Fruit fly (Drosophila melanogaster) whole organism, embryonic: ENCODE measurements around the gene pico.

Source experiments
- CG10366 ChIP-seq: fragments of 200-800 bp; sonication (Bioruptor generic); IDR thresholded peaks from 2 replicates; pipeline ENCODE4 v1.3.6; 2022; ENCODE audit warnings: missing biosample characterization, missing genetic modification characterization
- CG11456 ChIP-seq: fragments of 200-800 bp; sonication (Bioruptor generic); IDR thresholded peaks from 3 replicates; pipeline ENCODE4 v1.3.6; 2022; ENCODE audit warnings: missing biosample characterization, missing genetic modification characterization
- CG12071 ChIP-seq: fragments of 200-800 bp; sonication (Bioruptor generic); optimal IDR thresholded peaks from 3 replicates; lab custom pipeline; 2018; ENCODE audit warnings: missing biosample characterization, mild to moderate bottlenecking, missing genetic modification characterization
- CG1233 ChIP-seq: fragments of 200-800 bp; sonication (Bioruptor generic); optimal IDR thresholded peaks from 4 replicates; lab custom pipeline; 2018; ENCODE audit warnings: missing biosample characterization, mild to moderate bottlenecking, missing genetic modification characterization
- CG12659 ChIP-seq: fragments of 200-800 bp; sonication (Bioruptor generic); optimal IDR thresholded peaks from 3 replicates; lab custom pipeline; 2017; ENCODE audit warnings: mild to moderate bottlenecking, missing biosample characterization, missing genetic modification reagents, missing genetic modification characterization
- CG15073 ChIP-seq: fragments of 200-800 bp; sonication (Bioruptor generic); optimal IDR thresholded peaks from 2 replicates; lab custom pipeline; 2016; ENCODE audit warnings: missing biosample characterization, missing genetic modification characterization
- CG1647 ChIP-seq: fragments of 200-800 bp; sonication (Bioruptor generic); optimal IDR thresholded peaks from 3 replicates; lab custom pipeline; 2016; ENCODE audit warnings: missing biosample characterization, missing genetic modification characterization
- CG16863 ChIP-seq: fragments of 200-800 bp; sonication (Bioruptor generic); optimal IDR thresholded peaks from 3 replicates; lab custom pipeline; 2016; ENCODE audit warnings: missing biosample characterization, missing genetic modification characterization
- CG17829 ChIP-seq: fragments of 200-800 bp; optimal IDR thresholded peaks from 2 replicates; lab custom pipeline; 2019; ENCODE audit warnings: missing biosample characterization, mild to moderate bottlenecking, missing genetic modification characterization, moderate library complexity
- CG2129 ChIP-seq: fragments of 200-800 bp; sonication (Bioruptor generic); IDR thresholded peaks from 2 replicates; pipeline ENCODE4 v1.3.6; 2022; ENCODE audit warnings: missing biosample characterization, missing genetic modification characterization; ENCODE audit not compliant: partially characterized antibody
- CG2199 ChIP-seq: fragments of 200-800 bp; sonication (Bioruptor generic); IDR thresholded peaks from 3 replicates; pipeline ENCODE4 v1.3.6; 2022; ENCODE audit warnings: missing biosample characterization, missing genetic modification characterization
- CG2889 ChIP-seq: fragments of 200-800 bp; sonication (Bioruptor generic); IDR thresholded peaks from 3 replicates; pipeline ENCODE4 v1.3.6; 2022; ENCODE audit warnings: missing biosample characterization, missing genetic modification characterization
- CG30431 ChIP-seq: fragments of 200-800 bp; sonication (Bioruptor generic); optimal IDR thresholded peaks from 2 replicates; lab custom pipeline; 2017; ENCODE audit warnings: missing biosample characterization, missing genetic modification characterization
- CG34224 ChIP-seq: fragments of 200-800 bp; sonication (Bioruptor generic); IDR thresholded peaks from 3 replicates; pipeline ENCODE4 v1.3.6; 2022; ENCODE audit warnings: missing biosample characterization, missing genetic modification characterization; ENCODE audit not compliant: partially characterized antibody
- CG3838 ChIP-seq: fragments of 200-800 bp; sonication (Bioruptor generic); optimal IDR thresholded peaks from 3 replicates; lab custom pipeline; 2016; ENCODE audit warnings: missing biosample characterization, missing genetic modification characterization
- CG4404 ChIP-seq: fragments of 200-800 bp; sonication (Bioruptor generic); IDR thresholded peaks from 2 replicates; pipeline ENCODE4 v1.3.6; 2022; ENCODE audit warnings: missing biosample characterization, missing genetic modification characterization
- CG4424 ChIP-seq: fragments of 200-800 bp; sonication (Bioruptor generic); optimal IDR thresholded peaks from 3 replicates; lab custom pipeline; 2016; ENCODE audit warnings: missing biosample characterization, missing genetic modification characterization
- CG4730 ChIP-seq: fragments of 200-800 bp; sonication (Bioruptor generic); IDR thresholded peaks from 2 replicates; pipeline ENCODE4 v1.3.6; 2022; ENCODE audit warnings: missing biosample characterization, missing genetic modification characterization
- CG7745 ChIP-seq: fragments of 200-800 bp; sonication (Bioruptor generic); optimal IDR thresholded peaks from 2 replicates; lab custom pipeline; 2018; ENCODE audit warnings: missing biosample characterization, mild to moderate bottlenecking, missing genetic modification characterization, moderate library complexity
- CG9215 ChIP-seq: fragments of 200-800 bp; sonication (Bioruptor generic); IDR thresholded peaks from 2 replicates; pipeline ENCODE4 v1.3.6; 2022; ENCODE audit warnings: missing biosample characterization, missing genetic modification characterization
- CG9437 ChIP-seq: fragments of 200-800 bp; sonication (Bioruptor generic); optimal IDR thresholded peaks from 2 replicates; lab custom pipeline; 2018; ENCODE audit warnings: missing biosample characterization, mild to moderate bottlenecking, missing genetic modification characterization
- CG9876 ChIP-seq: fragments of 200-800 bp; sonication (Bioruptor generic); optimal IDR thresholded peaks from 2 replicates; lab custom pipeline; 2016; ENCODE audit warnings: missing biosample characterization, missing genetic modification characterization
- Chrac-16 ChIP-seq: fragments of 200-800 bp; sonication (Bioruptor generic); optimal IDR thresholded peaks from 3 replicates; lab custom pipeline; 2016; ENCODE audit warnings: missing biosample characterization, missing genetic modification characterization
- H15 ChIP-seq: fragments of 200-800 bp; sonication (Bioruptor generic); IDR thresholded peaks from 3 replicates; pipeline ENCODE4 v1.3.6; 2022; ENCODE audit warnings: missing biosample characterization, missing genetic modification characterization
- Hr78 ChIP-seq, 2 experiments: fragments of 200-800 bp in 1 of 2; fragments of >200 bp in 1 of 2; sonication (Bioruptor generic) in 1 of 2; optimal IDR thresholded peaks; 2 replicates each; lab custom pipeline; 2017 to 2019; ENCODE audit warnings: missing biosample characterization in 2 of 2, missing genetic modification characterization in 2 of 2, mild to moderate bottlenecking in 1 of 2, moderate library complexity in 1 of 2
- NK7.1 ChIP-seq: fragments of 200-800 bp; sonication (Bioruptor generic); optimal IDR thresholded peaks from 3 replicates; lab custom pipeline; 2016; ENCODE audit warnings: missing biosample characterization, missing genetic modification characterization
- Sin3A ChIP-seq: fragments of >200 bp; optimal IDR thresholded peaks from 2 replicates; lab custom pipeline; 2018
- Usf ChIP-seq: fragments of 200-800 bp; sonication (Bioruptor generic); optimal IDR thresholded peaks from 2 replicates; lab custom pipeline; 2017; ENCODE audit warnings: missing genotype, missing biosample characterization, missing genetic modification characterization
- Xrp1 ChIP-seq: fragments of 200-800 bp; sonication (Bioruptor generic); IDR thresholded peaks from 2 replicates; pipeline ENCODE4 v1.3.6; 2022; ENCODE audit warnings: missing biosample characterization, missing genetic modification characterization
- ac ChIP-seq: fragments of 200-800 bp; sonication (Bioruptor generic); optimal IDR thresholded peaks from 3 replicates; lab custom pipeline; 2017; ENCODE audit warnings: missing biosample characterization, mild to moderate bottlenecking, missing genetic modification characterization
- ara ChIP-seq: fragments of 200-800 bp; sonication (Bioruptor generic); IDR thresholded peaks from 2 replicates; pipeline ENCODE4 v1.3.6; 2022; ENCODE audit warnings: missing biosample characterization, missing genetic modification characterization
- dati ChIP-seq: fragments of 200-800 bp; sonication (Bioruptor generic); IDR thresholded peaks from 2 replicates; pipeline ENCODE4 v1.3.6; 2022; ENCODE audit warnings: missing biosample characterization, missing genetic modification characterization
- fd102C ChIP-seq: fragments of 200-800 bp; sonication (Bioruptor generic); optimal IDR thresholded peaks from 2 replicates; lab custom pipeline; 2018; ENCODE audit warnings: missing biosample characterization, mild to moderate bottlenecking, missing genetic modification characterization, moderate library complexity
- fu2 ChIP-seq: fragments of 200-800 bp; sonication (Bioruptor generic); optimal IDR thresholded peaks from 2 replicates; lab custom pipeline; 2016; ENCODE audit warnings: missing biosample characterization, missing genetic modification characterization
- gcm ChIP-seq: fragments of 200-800 bp; sonication (Bioruptor generic); optimal IDR thresholded peaks from 2 replicates; lab custom pipeline; 2019; ENCODE audit warnings: missing biosample characterization, mild to moderate bottlenecking, missing genetic modification characterization, moderate library complexity
- gcm2 ChIP-seq: fragments of 200-800 bp; sonication (Bioruptor generic); optimal IDR thresholded peaks from 2 replicates; lab custom pipeline; 2016; ENCODE audit warnings: missing biosample characterization, missing genetic modification characterization
- gfzf ChIP-seq: fragments of 200-800 bp; sonication (Bioruptor generic); optimal IDR thresholded peaks from 2 replicates; lab custom pipeline; 2016; ENCODE audit warnings: missing biosample characterization, mild to moderate bottlenecking, missing genetic modification characterization, moderate library complexity
- gro ChIP-seq: fragments of 200-800 bp; sonication (Bioruptor generic); optimal IDR thresholded peaks from 2 replicates; lab custom pipeline; 2016; ENCODE audit warnings: missing biosample characterization, missing genetic modification characterization
- kah ChIP-seq: fragments of 200-800 bp; sonication (Bioruptor generic); optimal IDR thresholded peaks from 2 replicates; lab custom pipeline; 2018; ENCODE audit warnings: missing biosample characterization, mild to moderate bottlenecking, missing genetic modification characterization
- otp ChIP-seq: fragments of 200-800 bp; sonication (Bioruptor generic); IDR thresholded peaks from 3 replicates; pipeline ENCODE4, ENCODE4 v1.3.6; 2022; ENCODE audit warnings: missing biosample characterization, missing genetic modification characterization
- pb ChIP-seq: fragments of 200-800 bp; sonication (Bioruptor generic); optimal IDR thresholded peaks from 3 replicates; lab custom pipeline; 2016; ENCODE audit warnings: missing biosample characterization, missing genetic modification characterization
- pnt ChIP-seq: fragments of 200-800 bp; sonication (Bioruptor generic); optimal IDR thresholded peaks from 3 replicates; lab custom pipeline; 2016; ENCODE audit warnings: missing biosample characterization, missing genetic modification characterization
- scrt ChIP-seq: fragments of 200-800 bp; sonication (Bioruptor generic); optimal IDR thresholded peaks from 2 replicates; lab custom pipeline; 2018; ENCODE audit warnings: missing biosample characterization, mild to moderate bottlenecking, missing genetic modification characterization, moderate library complexity
- sd ChIP-seq: fragments of 200-800 bp; sonication (Bioruptor generic); optimal IDR thresholded peaks from 3 replicates; lab custom pipeline; 2018; ENCODE audit warnings: missing biosample characterization, mild to moderate bottlenecking, missing genetic modification characterization, moderate library complexity
- sna ChIP-seq: fragments of 200-800 bp; sonication (Bioruptor generic); IDR thresholded peaks from 2 replicates; pipeline ENCODE4 v1.3.6; 2022; ENCODE audit warnings: missing biosample characterization, missing genetic modification characterization; ENCODE audit not compliant: partially characterized antibody
- stwl ChIP-seq: fragments of 200-800 bp; sonication (Bioruptor generic); optimal IDR thresholded peaks from 3 replicates; lab custom pipeline; 2018; ENCODE audit warnings: missing biosample characterization, mild to moderate bottlenecking, missing genetic modification characterization, moderate library complexity
- tgo ChIP-seq: fragments of 200-800 bp; sonication (Bioruptor generic); IDR thresholded peaks from 3 replicates; pipeline ENCODE4 v1.3.6; 2022; ENCODE audit warnings: missing biosample characterization, missing genetic modification characterization
- trem ChIP-seq: fragments of 200-800 bp; optimal IDR thresholded peaks from 3 replicates; lab custom pipeline; 2019; ENCODE audit warnings: missing biosample characterization, mild to moderate bottlenecking, missing genetic modification characterization, moderate library complexity
- unc-4 ChIP-seq: fragments of 200-800 bp; sonication (Bioruptor generic); IDR thresholded peaks from 2 replicates; pipeline ENCODE4 v1.3.6; 2022; ENCODE audit warnings: missing biosample characterization, missing genetic modification characterization; ENCODE audit not compliant: partially characterized antibody

pico gene

DNA sequence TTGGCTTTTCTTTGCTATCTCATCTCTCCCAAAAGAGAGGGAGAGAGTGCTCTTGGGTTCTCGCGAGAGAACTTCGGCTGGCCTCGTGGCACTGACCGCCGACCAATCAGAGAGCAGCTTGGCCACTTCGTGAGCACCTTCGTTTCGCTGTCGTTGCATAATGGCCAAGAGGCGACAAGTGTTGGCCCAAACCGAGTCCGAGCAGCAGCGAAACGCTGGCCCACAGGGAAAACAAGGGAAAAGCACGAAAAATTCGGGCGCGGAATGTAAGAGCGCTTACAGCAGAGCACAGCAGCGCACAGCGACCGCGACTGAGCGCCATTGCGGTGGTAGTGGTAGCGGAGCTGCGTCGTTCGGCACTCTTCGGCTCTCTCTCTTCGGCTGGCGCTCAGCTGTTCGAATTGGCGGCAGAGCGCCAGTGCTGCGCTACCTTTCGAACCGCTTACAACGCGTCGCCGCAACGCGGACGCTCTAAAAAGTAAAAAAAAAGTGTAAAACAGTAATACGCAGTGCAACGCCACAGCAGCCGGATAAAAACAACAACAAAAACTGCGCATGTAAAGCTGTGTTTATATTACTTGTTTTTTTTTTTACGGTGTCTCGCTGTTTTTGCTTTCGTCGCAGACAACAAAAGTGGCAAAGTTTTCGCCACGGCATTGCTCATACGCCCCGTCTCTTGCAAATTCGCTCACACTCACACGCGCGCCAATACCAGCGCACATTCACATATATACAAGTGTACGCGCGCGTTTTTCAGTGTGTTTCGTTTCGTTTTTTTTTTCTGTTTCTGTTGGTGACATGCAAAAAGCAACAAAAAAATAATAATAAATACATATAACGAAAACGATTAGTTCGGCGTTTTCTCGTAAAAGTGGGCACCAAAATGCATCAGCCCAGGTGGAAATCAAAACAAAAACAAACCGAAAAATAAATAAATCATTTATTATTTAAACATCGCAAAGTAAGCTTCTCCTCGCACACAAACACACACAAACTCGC lies 35.4 kb upstream of the pico start (continued):
- no peak for TF ChIP-seq CG15073 (GFP tag; lab: Kevin White, UChicago)
- TF ChIP-seq sna = 0 out of 2 replicates have a peak, but pooled peaks have one; percentile 44
- TF ChIP-seq otp (GFP tag; lab: Robert Waterston, UW) = 0 out of 3 replicates have a peak, but pooled peaks have one; percentile 5
- TF ChIP-seq gfzf (GFP tag; lab: Kevin White, UChicago) = no peak
- no peak for TF ChIP-seq ac (GFP tag; lab: Kevin White, UChicago)
- no peak for TF ChIP-seq CG12659 (GFP tag; lab: Kevin White, UChicago)
- TF ChIP-seq gcm2 = no peak
- no peak for TF ChIP-seq pnt
- no peak for TF ChIP-seq CG9215 (GFP tag; lab: Robert Waterston, UW)
- no peak for TF ChIP-seq CG9437
- no peak for TF ChIP-seq gro (GFP tag; lab: Kevin White, UChicago)
- no peak for TF ChIP-seq gcm
- TF ChIP-seq fu2 (GFP tag; lab: Kevin White, UChicago) = no peak
- TF ChIP-seq scrt (GFP tag; lab: Kevin White, UChicago) = peak; percentile 2
- TF ChIP-seq CG16863 = no peak
- TF ChIP-seq Hr78 (GFP tag; optimal IDR thresholded peaks at IDR 0.05; lab: Kevin White, UChicago) = no peak
- 0 out of 3 replicates have a peak, but pooled peaks have one; percentile 22 for TF ChIP-seq CG11456 (GFP tag; lab: Robert Waterston, UW)
- no peak for TF ChIP-seq kah (GFP tag; lab: Kevin White, UChicago)
- TF ChIP-seq CG2199 = no peak
- no peak for TF ChIP-seq CG9876
- no peak for TF ChIP-seq stwl (tag; lab: Kevin White, UChicago)
- no peak for TF ChIP-seq CG2889 (GFP tag; lab: Robert Waterston, UW)
- no peak for TF ChIP-seq pb (GFP tag; lab: Kevin White, UChicago)
- no peak for TF ChIP-seq H15
- TF ChIP-seq CG12071 = no peak
- TF ChIP-seq ara = no peak; the same call in 1 of the 2 replicates
- TF ChIP-seq sd (tag; lab: Kevin White, UChicago) = peak; percentile 94
- TF ChIP-seq CG2129 (GFP tag; lab: Robert Waterston, UW) = no peak
- TF ChIP-seq unc-4 (GFP tag; lab: Robert Waterston, UW) = peak; percentile 41; the same call in 1 of the 2 replicates
- no peak for TF ChIP-seq Usf
- TF ChIP-seq CG4424 (GFP tag; lab: Kevin White, UChicago) = no peak
- TF ChIP-seq CG1233 = no peak
- no peak for TF ChIP-seq CG17829 (tag; lab: Kevin White, UChicago)
- no peak for TF ChIP-seq trem
- TF ChIP-seq CG4730 (GFP tag; lab: Robert Waterston, UW) = no peak
- TF ChIP-seq NK7.1 = no peak
- TF ChIP-seq fd102C (GFP tag; lab: Kevin White, UChicago) = no peak
- no peak for TF ChIP-seq CG7745 (tag; lab: Kevin White, UChicago)
- no peak for TF ChIP-seq CG3838
- no peak for TF ChIP-seq Chrac-16 (GFP tag; lab: Kevin White, UChicago)
- no peak for TF ChIP-seq Sin3A
- TF ChIP-seq CG34224 (GFP tag; lab: Robert Waterston, UW) = peak; percentile 47; the same call in 1 of the 3 replicates
- TF ChIP-seq CG1647 (GFP tag; lab: Kevin White, UChicago) = no peak
- TF ChIP-seq Xrp1 (GFP tag; lab: Robert Waterston, UW) = no peak
- TF ChIP-seq dati (GFP tag; lab: Robert Waterston, UW) = no peak
- TF ChIP-seq CG30431 = no peak
- no peak for TF ChIP-seq tgo (GFP tag; lab: Robert Waterston, UW)
- TF ChIP-seq CG10366 = no peak
- TF ChIP-seq CG4404 = no peak
